Fruit fly (Drosophila melanogaster) whole organism, embryonic: Measurements from ENCODE around the gene CG44362.
A peak's percentile ranks its signal among the peaks of the same experiment; 100 is the strongest.

Source experiments
- Abd-B ChIP-seq: fragments of 200-800 bp; sonication (Bioruptor generic); optimal IDR thresholded peaks from 2 replicates; lab custom pipeline; 2018; ENCODE audit warnings: missing biosample characterization, mild to moderate bottlenecking, missing genetic modification characterization, moderate library complexity
- Aef1 ChIP-seq: fragments of 200-800 bp; sonication (Bioruptor generic); IDR thresholded peaks from 3 replicates; pipeline ENCODE4 v1.3.6; 2022; ENCODE audit warnings: missing biosample characterization, missing genetic modification characterization
- CG10462 ChIP-seq: fragments of 200-800 bp; sonication (Bioruptor generic); optimal IDR thresholded peaks from 2 replicates; lab custom pipeline; 2016; ENCODE audit warnings: missing biosample characterization, missing genetic modification characterization
- CG10959 ChIP-seq: fragments of 200-800 bp; sonication (Bioruptor generic); IDR thresholded peaks from 2 replicates; pipeline ENCODE4 v1.3.6; 2022; ENCODE audit warnings: missing biosample characterization, missing genetic modification characterization
- CG12071 ChIP-seq: fragments of 200-800 bp; sonication (Bioruptor generic); optimal IDR thresholded peaks from 3 replicates; lab custom pipeline; 2018; ENCODE audit warnings: missing biosample characterization, mild to moderate bottlenecking, missing genetic modification characterization
- CG12391 ChIP-seq: fragments of 200-800 bp; sonication (Bioruptor generic); optimal IDR thresholded peaks from 3 replicates; lab custom pipeline; 2018; ENCODE audit warnings: missing biosample characterization, mild to moderate bottlenecking, missing genetic modification characterization, moderate library complexity
- CG13424 ChIP-seq: fragments of 200-800 bp; sonication (Bioruptor generic); optimal IDR thresholded peaks from 2 replicates; lab custom pipeline; 2019; ENCODE audit warnings: missing biosample characterization, mild to moderate bottlenecking, missing genetic modification characterization, moderate library complexity
- CG14965 ChIP-seq: fragments of 200-800 bp; sonication (Bioruptor generic); optimal IDR thresholded peaks from 2 replicates; lab custom pipeline; 2016; ENCODE audit warnings: missing biosample characterization, missing genetic modification characterization, borderline replicate concordance
- CG15073 ChIP-seq: fragments of 200-800 bp; sonication (Bioruptor generic); optimal IDR thresholded peaks from 2 replicates; lab custom pipeline; 2016; ENCODE audit warnings: missing biosample characterization, missing genetic modification characterization
- CG1603 ChIP-seq: fragments of 200-800 bp; sonication (Bioruptor generic); optimal IDR thresholded peaks from 2 replicates; lab custom pipeline; 2019; ENCODE audit warnings: missing biosample characterization, mild to moderate bottlenecking, missing genetic modification characterization, moderate library complexity
- CG17186 ChIP-seq: fragments of 200-800 bp; sonication (Bioruptor generic); optimal IDR thresholded peaks from 3 replicates; lab custom pipeline; 2017; ENCODE audit warnings: missing biosample characterization, missing genetic modification reagents, missing genetic modification characterization
- CG17912 ChIP-seq: fragments of 200-800 bp; sonication (Bioruptor generic); optimal IDR thresholded peaks from 2 replicates; lab custom pipeline; 2018; ENCODE audit warnings: missing biosample characterization, mild to moderate bottlenecking, missing genetic modification characterization
- CG31365 ChIP-seq: fragments of 200-800 bp; sonication (Bioruptor generic); optimal IDR thresholded peaks from 2 replicates; lab custom pipeline; 2018; ENCODE audit warnings: missing biosample characterization, mild to moderate bottlenecking, missing genetic modification characterization
- CG31388 ChIP-seq: fragments of 200-800 bp; sonication (Bioruptor generic); optimal IDR thresholded peaks from 2 replicates; lab custom pipeline; 2016; ENCODE audit warnings: missing biosample characterization, missing genetic modification characterization
- CG34224 ChIP-seq: fragments of 200-800 bp; sonication (Bioruptor generic); IDR thresholded peaks from 3 replicates; pipeline ENCODE4 v1.3.6; 2022; ENCODE audit warnings: missing biosample characterization, missing genetic modification characterization; ENCODE audit not compliant: partially characterized antibody
- CG3995 ChIP-seq: fragments of 200-800 bp; sonication (Bioruptor generic); optimal IDR thresholded peaks from 3 replicates; lab custom pipeline; 2016; ENCODE audit warnings: missing biosample characterization, missing genetic modification characterization
- CG4820 ChIP-seq: fragments of 200-800 bp; sonication (Bioruptor generic); optimal IDR thresholded peaks from 3 replicates; lab custom pipeline; 2016; ENCODE audit warnings: missing biosample characterization, missing genetic modification characterization
- CG6654 ChIP-seq: fragments of 200-800 bp; sonication (Bioruptor generic); optimal IDR thresholded peaks from 2 replicates; lab custom pipeline; 2017; ENCODE audit warnings: missing biosample characterization, mild to moderate bottlenecking, missing genetic modification characterization
- CG6765 ChIP-seq: fragments of 200-800 bp; sonication (Bioruptor generic); optimal IDR thresholded peaks from 3 replicates; lab custom pipeline; 2017; ENCODE audit warnings: missing biosample characterization, mild to moderate bottlenecking, missing genetic modification characterization
- CHES-1-like ChIP-seq: fragments of 200-800 bp; sonication (Bioruptor generic); optimal IDR thresholded peaks from 2 replicates; lab custom pipeline; 2016; ENCODE audit warnings: missing biosample characterization, missing genetic modification characterization
- CrebB ChIP-seq: fragments of 200-800 bp; sonication (Bioruptor generic); optimal IDR thresholded peaks from 3 replicates; lab custom pipeline; 2018; ENCODE audit warnings: missing biosample characterization, mild to moderate bottlenecking, missing genetic modification characterization
- HLH4C ChIP-seq: fragments of 200-800 bp; sonication (Bioruptor generic); IDR thresholded peaks from 3 replicates; pipeline ENCODE4 v1.3.6; 2022; ENCODE audit warnings: missing biosample characterization, missing genetic modification characterization; ENCODE audit not compliant: partially characterized antibody
- HLHmδ ChIP-seq: fragments of 200-800 bp; sonication (Bioruptor generic); optimal IDR thresholded peaks from 2 replicates; lab custom pipeline; 2018; ENCODE audit warnings: missing biosample characterization, mild to moderate bottlenecking, missing genetic modification characterization, moderate library complexity
- Nf-YA ChIP-seq: fragments of 200-800 bp; sonication (Bioruptor generic); IDR thresholded peaks from 2 replicates; pipeline ENCODE4 v1.3.6; 2022; ENCODE audit warnings: missing biosample characterization, missing genetic modification characterization
- PHDP ChIP-seq: fragments of 200-800 bp; sonication (Bioruptor generic); optimal IDR thresholded peaks from 3 replicates; lab custom pipeline; 2018; ENCODE audit warnings: missing biosample characterization, mild to moderate bottlenecking, missing genetic modification characterization, moderate library complexity
- Taf1 ChIP-seq: fragments of 200-800 bp; sonication (Bioruptor generic); IDR thresholded peaks from 2 replicates; pipeline ENCODE4 v1.3.6; 2022; ENCODE audit warnings: missing biosample characterization, missing genetic modification characterization
- al ChIP-seq: fragments of 200-800 bp; sonication (Bioruptor generic); IDR thresholded peaks from 2 replicates; pipeline ENCODE4 v1.3.6; 2022; ENCODE audit warnings: missing biosample characterization, missing genetic modification characterization
- ato ChIP-seq: fragments of 200-800 bp; sonication (Bioruptor generic); IDR thresholded peaks from 2 replicates; pipeline ENCODE4 v1.3.6; 2022; ENCODE audit warnings: missing biosample characterization, missing genetic modification characterization; ENCODE audit not compliant: partially characterized antibody
- bsh ChIP-seq, 2 experiments: fragments of 200-800 bp; sonication (Bioruptor generic); optimal IDR thresholded peaks; 2 replicates each; lab custom pipeline; 2017 to 2018; ENCODE audit warnings: mild to moderate bottlenecking in 2 of 2, missing biosample characterization in 2 of 2, missing genetic modification characterization in 2 of 2, moderate library complexity in 1 of 2
- cad ChIP-seq: fragments of >200 bp; optimal IDR thresholded peaks from 2 replicates; lab custom pipeline; 2017; ENCODE audit warnings: missing biosample characterization, missing genetic modification characterization
- caup ChIP-seq: fragments of 200-800 bp; sonication (Bioruptor generic); optimal IDR thresholded peaks from 3 replicates; lab custom pipeline; 2017; ENCODE audit warnings: missing biosample characterization, mild to moderate bottlenecking, missing genetic modification characterization, moderate library complexity; ENCODE audit not compliant: severe bottlenecking
- chn ChIP-seq: fragments of 200-800 bp; sonication (Bioruptor generic); optimal IDR thresholded peaks from 2 replicates; lab custom pipeline; 2016; ENCODE audit warnings: missing biosample characterization, missing genetic modification characterization
- danr ChIP-seq: fragments of 200-800 bp; sonication (Bioruptor generic); IDR thresholded peaks from 2 replicates; pipeline ENCODE4 v1.3.6; 2022; ENCODE audit warnings: missing biosample characterization, missing genetic modification characterization
- eyg ChIP-seq: fragments of 200-800 bp; sonication (Bioruptor generic); optimal IDR thresholded peaks from 3 replicates; lab custom pipeline; 2016; ENCODE audit warnings: missing biosample characterization, missing genetic modification characterization
- gsb ChIP-seq: fragments of 200-800 bp; sonication (Bioruptor generic); IDR thresholded peaks from 2 replicates; pipeline ENCODE4 v1.3.6; 2022; ENCODE audit warnings: missing biosample characterization, missing genetic modification characterization
- nom ChIP-seq: fragments of 200-800 bp; sonication (Bioruptor generic); optimal IDR thresholded peaks from 2 replicates; lab custom pipeline; 2017; ENCODE audit warnings: missing biosample characterization, missing genetic modification characterization, mild to moderate bottlenecking, moderate library complexity, missing genetic modification reagents
- onecut ChIP-seq: fragments of 200-800 bp; sonication (Bioruptor generic); IDR thresholded peaks from 2 replicates; pipeline ENCODE4 v1.3.6; 2022; ENCODE audit warnings: missing biosample characterization, missing genetic modification characterization
- pho ChIP-seq: fragments of 200-800 bp; sonication (Bioruptor generic); optimal IDR thresholded peaks from 2 replicates; lab custom pipeline; 2016; ENCODE audit warnings: missing biosample characterization, missing genetic modification characterization
- psq ChIP-seq: fragments of 200-800 bp; sonication (Bioruptor generic); optimal IDR thresholded peaks from 2 replicates; lab custom pipeline; 2017; ENCODE audit warnings: missing biosample characterization, missing genetic modification characterization
- pzg ChIP-seq: fragments of 200-800 bp; sonication (Bioruptor generic); optimal IDR thresholded peaks from 3 replicates; lab custom pipeline; 2018; ENCODE audit warnings: missing biosample characterization, mild to moderate bottlenecking, missing genetic modification characterization, moderate library complexity
- run ChIP-seq: fragments of 200-800 bp; sonication (Bioruptor generic); optimal IDR thresholded peaks from 3 replicates; lab custom pipeline; 2018; ENCODE audit warnings: missing biosample characterization, mild to moderate bottlenecking, missing genetic modification characterization
- salm ChIP-seq: fragments of 200-800 bp; sonication (Bioruptor generic); optimal IDR thresholded peaks from 2 replicates; lab custom pipeline; 2018; ENCODE audit warnings: missing biosample characterization, mild to moderate bottlenecking, missing genetic modification characterization
- slbo ChIP-seq: fragments of 200-800 bp; sonication (Bioruptor generic); IDR thresholded peaks from 2 replicates; pipeline ENCODE4 v1.3.6; 2022; ENCODE audit warnings: missing biosample characterization, missing genetic modification characterization
- slou ChIP-seq: fragments of 200-800 bp; sonication (Bioruptor generic); optimal IDR thresholded peaks from 3 replicates; lab custom pipeline; 2016; ENCODE audit warnings: missing biosample characterization, missing genetic modification characterization
- sqz ChIP-seq: fragments of 200-800 bp; sonication (Bioruptor generic); optimal IDR thresholded peaks from 3 replicates; lab custom pipeline; 2018; ENCODE audit warnings: missing biosample characterization, mild to moderate bottlenecking, missing genetic modification characterization
- ssp ChIP-seq: fragments of 200-800 bp; sonication (Bioruptor generic); IDR thresholded peaks from 2 replicates; pipeline ENCODE4 v1.3.6; 2022; ENCODE audit warnings: missing biosample characterization, missing genetic modification characterization
- tx ChIP-seq: fragments of 200-800 bp; sonication (Bioruptor generic); optimal IDR thresholded peaks from 2 replicates; lab custom pipeline; 2016; ENCODE audit warnings: missing biosample characterization, missing genetic modification characterization
- wek ChIP-seq: fragments of 200-800 bp; sonication (Bioruptor generic); optimal IDR thresholded peaks from 3 replicates; lab custom pipeline; 2018; ENCODE audit warnings: missing biosample characterization, mild to moderate bottlenecking, missing genetic modification characterization, moderate library complexity
- zfh1 ChIP-seq: fragments of 200-800 bp; sonication (Bioruptor generic); IDR thresholded peaks from 3 replicates; pipeline ENCODE4 v1.3.6; 2022; ENCODE audit warnings: missing biosample characterization, missing genetic modification characterization

The CG44362 gene

DNA sequence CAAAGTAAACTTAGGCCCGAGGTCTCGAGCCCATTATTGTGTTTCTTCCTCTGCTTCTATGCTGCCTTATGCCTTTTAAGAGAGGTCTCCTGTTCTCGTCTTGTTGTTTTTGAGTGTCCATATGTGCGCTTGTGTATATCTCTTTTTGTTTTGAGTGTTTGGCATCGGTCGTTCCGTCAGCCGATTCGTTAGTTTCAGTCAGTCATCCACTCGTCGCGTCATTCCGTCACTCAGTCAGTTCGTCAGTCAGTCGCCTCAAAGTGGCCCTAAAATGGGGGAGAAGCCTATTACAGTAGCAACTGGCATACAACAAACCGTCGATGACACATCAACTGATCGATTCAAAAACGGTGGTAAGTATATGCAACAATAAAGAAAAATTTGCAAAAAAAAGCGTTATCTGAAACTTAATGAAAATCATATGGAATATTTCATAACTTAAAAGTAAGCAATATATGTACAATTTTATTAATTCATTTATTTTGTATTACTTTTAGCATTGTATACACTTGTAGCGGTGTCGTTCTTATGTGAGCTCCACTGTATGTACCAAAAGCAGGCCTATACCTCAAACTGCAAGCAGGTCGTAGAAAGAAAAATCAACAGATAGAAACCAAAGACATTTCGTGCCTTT lies 20.8 kb downstream of the CG44362 start (continued):
- TF ChIP-seq slou (GFP tag; lab: Kevin White, UChicago) (peak; percentile 68), CG17186 (GFP tag; lab: Kevin White, UChicago) (peak; percentile 80), eyg (GFP tag; lab: Kevin White, UChicago) (peak; percentile 32), CG14965 (GFP tag; lab: Kevin White, UChicago) (peak; percentile 62), HLH4C (GFP tag; lab: Robert Waterston, UW) (no peak), ato (GFP tag; lab: Robert Waterston, UW) (no peak), nom (no peak), cad (no peak), pho (GFP tag; lab: Kevin White, UChicago) (peak; percentile 74), CG15073 (GFP tag; lab: Kevin White, UChicago) (peak; percentile 63), Taf1 (GFP tag; lab: Robert Waterston, UW) (peak; percentile 71), CG31388 (peak; percentile 80), CG3995 (GFP tag; lab: Kevin White, UChicago) (peak; percentile 43), danr (GFP tag; lab: Robert Waterston, UW) (peak; percentile 96), CG6654 (peak; percentile 86), bsh (GFP tag; optimal IDR thresholded peaks at IDR 0.05; lab: Kevin White, UChicago) (peak in 1 of 2 experiments; percentile 97), CG6765 (peak; percentile 61), CG34224 (GFP tag; lab: Robert Waterston, UW) (no peak), slbo (peak; percentile 96), CG1603 (peak; percentile 92), pzg (GFP tag; lab: Kevin White, UChicago) (no peak), zfh1 (GFP tag; lab: Robert Waterston, UW) (peak; percentile 99), Abd-B (GFP tag; lab: Kevin White, UChicago) (peak; percentile 94), Nf-YA (peak; percentile 84), sqz (GFP tag; lab: Kevin White, UChicago) (peak; percentile 84), CG12071 (peak; percentile 84), CG12391 (tag; lab: Kevin White, UChicago) (peak; percentile 95), PHDP (tag; lab: Kevin White, UChicago) (peak; percentile 93), onecut (peak; percentile 92), CG17912 (GFP tag; lab: Kevin White, UChicago) (peak; percentile 87), CrebB (tag; lab: Kevin White, UChicago) (peak; percentile 87), Aef1 (GFP tag; lab: Robert Waterston, UW) (peak; percentile 97), chn (GFP tag; lab: Kevin White, UChicago) (peak; percentile 86), al (GFP tag; lab: Robert Waterston, UW) (peak; percentile 87), CG10959 (GFP tag; lab: Robert Waterston, UW) (peak; percentile 94), CG31365 (peak; percentile 67), CG4820 (GFP tag; lab: Kevin White, UChicago) (peak; percentile 95), CG10462 (peak; percentile 68), CG13424 (tag; lab: Kevin White, UChicago) (peak; percentile 96), CHES-1-like (GFP tag; lab: Kevin White, UChicago) (peak; percentile 93), ssp (peak; percentile 90), salm (tag; lab: Kevin White, UChicago) (peak; percentile 89), tx (GFP tag; lab: Kevin White, UChicago) (peak; percentile 93), wek (peak; percentile 81), gsb (GFP tag; lab: Robert Waterston, UW) (peak; percentile 80), psq (GFP tag; lab: Kevin White, UChicago) (peak; percentile 88), HLHmδ (peak; percentile 10), caup (GFP tag; lab: Kevin White, UChicago) (peak; percentile 81), run (peak; percentile 89)
